Worm (Caenorhabditis elegans): ENCODE measurements around the gene M01B2.12.

DNA sequence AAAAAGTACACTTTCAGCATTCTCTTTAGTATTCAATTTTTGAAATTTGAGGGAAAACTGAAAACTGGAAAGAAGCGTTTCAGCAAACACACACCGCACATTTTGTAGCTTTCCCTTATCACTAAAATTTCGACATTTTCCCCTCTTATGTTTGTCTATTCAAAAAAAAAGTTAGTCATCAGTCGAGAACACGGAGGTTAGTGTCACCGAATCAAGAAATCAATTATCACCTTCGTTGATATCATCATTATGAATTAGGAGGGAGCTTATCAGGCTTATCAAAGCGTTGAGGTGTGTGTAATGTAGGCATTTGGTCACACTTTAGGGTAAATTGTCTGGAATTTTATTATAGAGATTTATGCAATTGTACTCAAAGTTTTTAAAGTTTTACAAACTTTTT is 34.6 kb upstream of the M01B2.12 start, which contains the start of gene cpr-3:
- TF ChIP-seq lin-15B (tag; optimal IDR thresholded peaks at IDR 0.05): no peak
- no peak for TF ChIP-seq snpc-4 (tag; optimal IDR thresholded peaks at IDR 0.05)
- TF ChIP-seq gei-8 (GFP tag; optimal IDR thresholded peaks at IDR 0.05): no peak
- TF ChIP-seq ama-1 (optimal IDR thresholded peaks at IDR 0.05): no peak
- no peak for TF ChIP-seq vab-7 (GFP tag; IDR thresholded peaks at IDR 0.05)
- no peak for TF ChIP-seq ceh-28 (tag; optimal IDR thresholded peaks at IDR 0.05)

All from whole organism, L4 larva.